Worm (Caenorhabditis elegans) whole organism, mixed stage, embryonic: ENCODE results near the gene B0001.7.
"Not testable (repeated sequence)": the region's sequence is repeated elsewhere in the genome, so short reads cannot be mapped to it uniquely, and the experiment has no call there.

ENCODE experiments used
- M03D4.4 ChIP-seq: sonication (generic microtip); optimal IDR thresholded peaks from 2 replicates; lab custom pipeline; 2017; ENCODE audit warnings: mild to moderate bottlenecking, missing genetic modification characterization, missing compliant biosample characterization
- blmp-1 ChIP-seq: fragments of 150-350 bp; optimal IDR thresholded peaks from 2 replicates; lab custom pipeline; 2014; ENCODE audit warnings: missing biosample characterization, missing genetic modification characterization
- ceh-43 ChIP-seq: fragments of 200-800 bp; sonication (Bioruptor generic); optimal IDR thresholded peaks from 2 replicates; lab custom pipeline; 2018; ENCODE audit warnings: mild to moderate bottlenecking, missing genetic modification characterization, moderate library complexity, missing compliant biosample characterization
- ceh-83 ChIP-seq: fragments of 200-800 bp; sonication (Bioruptor generic); optimal IDR thresholded peaks from 2 replicates; lab custom pipeline; 2018; ENCODE audit warnings: mild to moderate bottlenecking, missing genetic modification characterization, missing compliant biosample characterization
- ces-1 ChIP-seq: fragments of 150-350 bp; optimal IDR thresholded peaks from 2 replicates; lab custom pipeline; 2014; ENCODE audit warnings: missing biosample characterization, missing genetic modification reagents, missing genetic modification characterization
- cnd-1 ChIP-seq: fragments of 200-800 bp; sonication (Bioruptor generic); optimal IDR thresholded peaks from 2 replicates; lab custom pipeline; 2018; ENCODE audit warnings: mild to moderate bottlenecking, missing genetic modification characterization, missing compliant biosample characterization
- drap-1 ChIP-seq: fragments of 200-800 bp; sonication (Bioruptor generic); optimal IDR thresholded peaks from 3 replicates; lab custom pipeline; 2018; ENCODE audit warnings: mild to moderate bottlenecking, missing genetic modification characterization, missing compliant biosample characterization
- elt-1 ChIP-seq: sonication (generic microtip); optimal IDR thresholded peaks from 2 replicates; lab custom pipeline; 2017; ENCODE audit warnings: missing genetic modification characterization, mild to moderate bottlenecking, missing compliant biosample characterization, antibody characterized with exemption, moderate library complexity, borderline replicate concordance; ENCODE audit not compliant: insufficient read depth
- elt-3 ChIP-seq: fragments of 150-350 bp; optimal IDR thresholded peaks from 2 replicates; lab custom pipeline; 2014; ENCODE audit warnings: missing biosample characterization, missing genetic modification characterization
- flh-1 ChIP-seq: fragments of 200-800 bp; sonication (Bioruptor generic); optimal IDR thresholded peaks from 2 replicates; lab custom pipeline; 2018; ENCODE audit warnings: mild to moderate bottlenecking, missing genetic modification characterization, moderate library complexity, missing compliant biosample characterization
- ham-2 ChIP-seq: fragments of 200-800 bp; sonication (Bioruptor generic); optimal IDR thresholded peaks from 2 replicates; lab custom pipeline; 2018; ENCODE audit warnings: mild to moderate bottlenecking, missing genetic modification characterization, missing compliant biosample characterization
- hlh-1 ChIP-seq: fragments of 150-350 bp; optimal IDR thresholded peaks from 2 replicates; lab custom pipeline; 2014; ENCODE audit warnings: missing biosample characterization, missing genetic modification reagents, missing genetic modification characterization
- lin-13 ChIP-seq: fragments of 150-350 bp; optimal IDR thresholded peaks from 2 replicates; lab custom pipeline; 2014; ENCODE audit warnings: missing biosample characterization, missing genetic modification characterization
- lin-32 ChIP-seq: fragments of 200-800 bp; sonication (Bioruptor generic); optimal IDR thresholded peaks from 2 replicates; lab custom pipeline; 2018; ENCODE audit warnings: mild to moderate bottlenecking, missing genetic modification characterization, missing compliant biosample characterization
- lsy-2 ChIP-seq: fragments of 150-350 bp; optimal IDR thresholded peaks from 2 replicates; lab custom pipeline; 2014; ENCODE audit warnings: missing biosample characterization, missing genetic modification characterization
- mab-5 ChIP-seq: fragments of 150-350 bp; optimal IDR thresholded peaks from 2 replicates; lab custom pipeline; 2014; ENCODE audit warnings: missing biosample characterization, missing genetic modification characterization
- mls-2 ChIP-seq: sonication (generic microtip); optimal IDR thresholded peaks from 2 replicates; lab custom pipeline; 2016; ENCODE audit warnings: mild to moderate bottlenecking, missing genetic modification characterization, moderate library complexity, missing compliant biosample characterization
- nhr-12 ChIP-seq: fragments of 150-350 bp; optimal IDR thresholded peaks from 2 replicates; lab custom pipeline; 2014; ENCODE audit warnings: missing biosample characterization, missing genetic modification characterization
- nhr-2 ChIP-seq: fragments of 150-350 bp; optimal IDR thresholded peaks from 2 replicates; lab custom pipeline; 2014; ENCODE audit warnings: missing biosample characterization, missing genetic modification characterization
- nhr-237 ChIP-seq: fragments of 150-350 bp; optimal IDR thresholded peaks from 2 replicates; lab custom pipeline; 2014; ENCODE audit warnings: missing biosample characterization, missing genetic modification characterization
- nhr-28 ChIP-seq: fragments of 150-350 bp; optimal IDR thresholded peaks from 2 replicates; lab custom pipeline; 2014; ENCODE audit warnings: missing biosample characterization, missing genetic modification characterization
- nhr-76 ChIP-seq: sonication (generic microtip); optimal IDR thresholded peaks from 2 replicates; lab custom pipeline; 2017; ENCODE audit warnings: missing biosample characterization, missing genetic modification characterization
- sem-2 ChIP-seq: fragments of 200-800 bp; sonication (Bioruptor generic); optimal IDR thresholded peaks from 2 replicates; lab custom pipeline; 2018; ENCODE audit warnings: mild to moderate bottlenecking, missing genetic modification characterization, missing compliant biosample characterization
- sptf-1 ChIP-seq: sonication (generic microtip); optimal IDR thresholded peaks from 2 replicates; lab custom pipeline; 2017; ENCODE audit warnings: mild to moderate bottlenecking, missing genetic modification characterization, moderate library complexity, missing compliant biosample characterization
- unc-62 ChIP-seq: fragments of 150-350 bp; optimal IDR thresholded peaks from 2 replicates; lab custom pipeline; 2014; ENCODE audit warnings: missing biosample characterization, missing genetic modification reagents, missing genetic modification characterization
- zip-8 ChIP-seq: fragments of 150-350 bp; optimal IDR thresholded peaks from 2 replicates; lab custom pipeline; 2014; ENCODE audit warnings: missing biosample characterization, missing genetic modification characterization
- ztf-11 ChIP-seq: fragments of 150-350 bp; optimal IDR thresholded peaks from 2 replicates; lab custom pipeline; 2014; ENCODE audit warnings: missing biosample characterization, missing genetic modification characterization

The B0001.7 gene

DNA sequence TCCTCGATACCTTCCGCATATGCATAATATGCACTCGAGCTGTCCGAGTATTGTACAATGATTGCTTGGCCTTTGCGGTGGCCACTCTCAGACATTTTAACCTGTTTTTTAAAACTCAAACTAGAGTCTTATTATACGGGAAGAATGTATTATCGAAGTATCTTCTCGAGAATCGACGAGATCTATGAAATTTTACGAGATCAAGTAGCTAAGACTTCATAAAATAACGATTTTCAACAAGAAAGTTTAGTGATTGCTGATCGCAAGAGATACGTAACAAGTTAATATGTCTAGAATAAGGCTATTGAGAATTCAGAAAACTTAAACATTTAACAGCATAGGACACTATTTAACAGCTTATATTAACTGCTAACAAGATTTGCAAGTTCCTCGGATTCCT lies 10.8 kb downstream of the B0001.7 start, which contains the start of gene B0001.5:
Gene B0001.5, minus strand, starts transcription at position 101 of the 400 bp plus-strand sequence.
- TF ChIP-seq cnd-1 (tag; lab: Kevin White, UChicago), result no peak
- TF ChIP-seq hlh-1 (tag; lab: Kevin White, UChicago), result no peak
- TF ChIP-seq ceh-83 (GFP tag; lab: Kevin White, UChicago), result no peak

ce11 chrIV:12140959-12141358 lies 13.1 kb downstream of the B0001.7 start, which contains the start of gene B0001.8:
TSS of gene B0001.8 (minus strand) at chrIV:12141059.
- no peak for TF ChIP-seq lin-13 (tag; lab: Kevin White, UChicago)
- TF ChIP-seq sptf-1 (tag; lab: Kevin White, UChicago), result no peak
- no peak for TF ChIP-seq unc-62 (GFP tag; lab: Kevin White, UChicago)
- no peak for TF ChIP-seq flh-1 (GFP tag; lab: Kevin White, UChicago)
- TF ChIP-seq lin-32 (GFP tag; lab: Kevin White, UChicago), result no peak
- TF ChIP-seq ztf-11 (tag; lab: Kevin White, UChicago), result no peak
- TF ChIP-seq ces-1, result no peak
- TF ChIP-seq M03D4.4 (tag; lab: Kevin White, UChicago), result no peak
- no peak for TF ChIP-seq nhr-2 (tag; lab: Kevin White, UChicago)
- TF ChIP-seq lsy-2 (tag; lab: Kevin White, UChicago), result no peak
- no peak for TF ChIP-seq nhr-28 (tag; lab: Kevin White, UChicago)
- no peak for TF ChIP-seq nhr-12 (tag; lab: Kevin White, UChicago)
- TF ChIP-seq mls-2 (tag; lab: Kevin White, UChicago), result no peak
- no peak for TF ChIP-seq zip-8 (tag; lab: Kevin White, UChicago)
- TF ChIP-seq, all 35 proteins: peak for 0

DNA sequence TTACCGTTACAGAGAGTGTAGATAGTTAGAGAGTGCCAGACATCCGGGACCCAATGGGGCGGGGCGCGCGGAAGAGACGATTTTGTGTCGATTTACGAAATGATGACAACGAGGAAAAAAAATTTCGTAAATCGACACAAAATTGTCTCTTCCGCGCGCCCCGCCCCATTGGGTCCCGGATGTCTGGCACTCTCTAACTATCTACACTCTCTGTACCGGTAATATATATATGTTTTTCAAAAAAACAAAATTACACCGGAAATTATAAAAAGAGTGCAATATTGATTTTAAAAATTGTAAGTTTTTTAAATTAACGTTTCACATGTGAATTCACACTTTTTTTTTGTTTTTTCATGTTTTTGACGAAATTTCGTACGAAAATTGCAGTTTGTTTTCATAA lies 16.0 kb downstream of the B0001.7 start, which contains the start of gene B0001.4:
Gene B0001.4, minus strand, starts transcription at position 101 of the 400 bp plus-strand sequence.
- TF ChIP-seq drap-1 (GFP tag; lab: Kevin White, UChicago); lin-32 (GFP tag; lab: Kevin White, UChicago); ham-2: not testable (repeated sequence)

- TF ChIP-seq hlh-1 (tag; lab: Kevin White, UChicago), result no peak
- peak; percentile 6 for TF ChIP-seq ces-1
These were observed 19.1 kb downstream of the B0001.7 start for ce11 chrIV:12134991-12135390.

DNA sequence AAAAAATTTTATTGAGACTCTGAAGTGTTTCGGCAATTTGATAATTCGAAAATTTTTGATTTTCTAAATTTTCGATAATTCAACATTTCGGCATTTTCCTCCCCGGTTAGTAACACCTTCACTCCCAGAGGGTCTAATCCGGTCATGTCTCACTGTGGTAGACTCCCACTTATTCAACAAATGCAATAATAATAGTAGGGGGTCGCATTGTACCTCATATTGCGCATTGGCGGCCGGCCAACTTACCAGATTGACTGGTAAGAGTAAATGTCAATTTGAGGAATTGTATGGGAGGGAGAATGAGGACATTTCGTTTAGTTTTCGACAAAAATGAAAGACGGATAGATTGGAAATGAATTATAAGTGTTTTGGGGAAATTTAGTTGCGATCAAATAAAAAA lies 20.3 kb downstream of the B0001.7 start:
- TF ChIP-seq ceh-83 (GFP tag; lab: Kevin White, UChicago) (no peak), sptf-1 (tag; lab: Kevin White, UChicago) (no peak), nhr-2 (tag; lab: Kevin White, UChicago) (peak; percentile 91), ceh-43 (GFP tag; lab: Kevin White, UChicago) (no peak), nhr-76 (tag; lab: Kevin White, UChicago) (no peak), M03D4.4 (tag; lab: Kevin White, UChicago) (no peak), ztf-11 (tag; lab: Kevin White, UChicago) (no peak), elt-3 (no peak)

- no peak for TF ChIP-seq sem-2 (GFP tag; lab: Kevin White, UChicago)
- TF ChIP-seq nhr-2 (tag; lab: Kevin White, UChicago), result no peak
- no peak for TF ChIP-seq ham-2
- TF ChIP-seq ces-1, result peak; percentile 68
- no peak for TF ChIP-seq nhr-237 (tag; lab: Kevin White, UChicago)
- TF ChIP-seq blmp-1, result no peak
- TF ChIP-seq lin-32 (GFP tag; lab: Kevin White, UChicago), result no peak
- no peak for TF ChIP-seq hlh-1 (tag; lab: Kevin White, UChicago)
These were observed 22.6 kb downstream of the B0001.7 start for ce11 chrIV:12131308-12132072.

- TF ChIP-seq nhr-12 (tag; lab: Kevin White, UChicago), result no peak
- no peak for TF ChIP-seq mab-5 (tag; lab: Kevin White, UChicago)
- no peak for TF ChIP-seq elt-1 (tag; lab: Kevin White, UChicago)
These were observed 24.8 kb downstream of the B0001.7 start, which contains the start of gene lin-24 for ce11 chrIV:12129204-12129603. TSS of gene lin-24 (plus strand) at chrIV:12129504.
